Fruit fly (Drosophila melanogaster): ENCODE measurements around the gene Gad1.

Gad1 gene

dm6 chr3L:4088694-4089190 lies at the start of gene Gad1:
Gad1 (minus strand) TSS chr3L:4088744.
- TF ChIP-seq CTCF (optimal IDR thresholded peaks at IDR 0.05) (no peak), CG8478 (optimal IDR thresholded peaks at IDR 0.05) (no peak)

- no peak for TF ChIP-seq CG8478 (optimal IDR thresholded peaks at IDR 0.05)
- peak in 1 of 2 experiments; percentile 1 for TF ChIP-seq CTCF (optimal IDR thresholded peaks at IDR 0.05)
Observed at dm6 chr3L:4135857-4136256, 47.3 kb upstream of the Gad1 start, which contains the start of gene RfC4. RfC4 (minus strand) TSS chr3L:4136038.

- TF ChIP-seq CG8478 (optimal IDR thresholded peaks at IDR 0.05) = no peak
- TF ChIP-seq CTCF (optimal IDR thresholded peaks at IDR 0.05) = peak in 1 of 2 experiments; percentile 18
Observed at dm6 chr3L:4133724-4134678, 45.5 kb upstream of the Gad1 start, which contains the start of gene ens. ens (minus strand) TSS chr3L:4134550.

- TF ChIP-seq CTCF (optimal IDR thresholded peaks at IDR 0.05) (no peak), CG8478 (optimal IDR thresholded peaks at IDR 0.05) (no peak)
Observed at dm6 chr3L:4132585-4132984, 44.0 kb upstream of the Gad1 start.

dm6 chr3L:4130743-4131142 lies 42.2 kb upstream of the Gad1 start:
- TF ChIP-seq CG8478 (optimal IDR thresholded peaks at IDR 0.05) (no peak), CTCF (optimal IDR thresholded peaks at IDR 0.05) (no peak)

- TF ChIP-seq CG8478 (optimal IDR thresholded peaks at IDR 0.05) (no peak), CTCF (optimal IDR thresholded peaks at IDR 0.05) (no peak)
Observed at dm6 chr3L:4128579-4128978, 40.0 kb upstream of the Gad1 start.

- TF ChIP-seq CG8478 (optimal IDR thresholded peaks at IDR 0.05) = no peak
- no peak for TF ChIP-seq CTCF (optimal IDR thresholded peaks at IDR 0.05)
Observed at dm6 chr3L:4125709-4126108, 37.2 kb upstream of the Gad1 start.

dm6 chr3L:4122185-4122767 lies 33.7 kb upstream of the Gad1 start, which contains the start of gene Chd64:
Chd64 (minus strand) TSS chr3L:4122388.
- TF ChIP-seq CG8478 (optimal IDR thresholded peaks at IDR 0.05) (no peak), CTCF (optimal IDR thresholded peaks at IDR 0.05) (no peak)

- no peak for TF ChIP-seq CG8478 (optimal IDR thresholded peaks at IDR 0.05)
- no peak for TF ChIP-seq CTCF (optimal IDR thresholded peaks at IDR 0.05)
Observed at dm6 chr3L:4121589-4121988, 33.0 kb upstream of the Gad1 start.

- TF ChIP-seq CTCF (optimal IDR thresholded peaks at IDR 0.05) (no peak), CG8478 (optimal IDR thresholded peaks at IDR 0.05) (no peak)
Observed at dm6 chr3L:4120358-4121349, 32.1 kb upstream of the Gad1 start.

- no peak for TF ChIP-seq CTCF (optimal IDR thresholded peaks at IDR 0.05)
- no peak for TF ChIP-seq CG8478 (optimal IDR thresholded peaks at IDR 0.05)
Observed at dm6 chr3L:4119636-4120357, 31.3 kb upstream of the Gad1 start.

- TF ChIP-seq CTCF (optimal IDR thresholded peaks at IDR 0.05) (no peak), CG8478 (optimal IDR thresholded peaks at IDR 0.05) (no peak)
Observed at dm6 chr3L:4118339-4118738, 29.8 kb upstream of the Gad1 start.

- TF ChIP-seq CTCF (optimal IDR thresholded peaks at IDR 0.05) = no peak
- no peak for TF ChIP-seq CG8478 (optimal IDR thresholded peaks at IDR 0.05)
Observed at dm6 chr3L:4117493-4117892, 28.9 kb upstream of the Gad1 start.

Data from S2 (cell line).